Worm (Caenorhabditis elegans) whole organism, L3 larva: Measurements from ENCODE around the gene K08F9.4.
A peak's percentile ranks its signal among the peaks of the same experiment; 100 is the strongest.

Experiments
- ceh-28 ChIP-seq: fragments of 150-350 bp; optimal IDR thresholded peaks from 2 replicates; lab custom pipeline; 2014; ENCODE audit warnings: missing biosample characterization, missing genetic modification reagents, missing genetic modification characterization
- ceh-9 ChIP-seq: sonication (generic microtip); optimal IDR thresholded peaks from 2 replicates; lab custom pipeline; 2018; ENCODE audit warnings: missing biosample characterization, missing genetic modification characterization
- daf-12 ChIP-seq: fragments of 150-350 bp; optimal IDR thresholded peaks from 2 replicates; lab custom pipeline; 2014; ENCODE audit warnings: missing biosample characterization, missing genetic modification reagents, missing genetic modification characterization
- egl-5 ChIP-seq: fragments of 150-350 bp; optimal IDR thresholded peaks from 2 replicates; lab custom pipeline; 2017; ENCODE audit warnings: missing biosample characterization, missing genetic modification reagents, missing genetic modification characterization, inconsistent platforms
- elt-2 ChIP-seq: sonication (generic microtip); optimal IDR thresholded peaks from 2 replicates; lab custom pipeline; 2016; ENCODE audit warnings: missing genetic modification reagents, mild to moderate bottlenecking, missing genetic modification characterization, missing compliant biosample characterization
- fkh-10 ChIP-seq: sonication (generic microtip); optimal IDR thresholded peaks from 2 replicates; lab custom pipeline; 2017; ENCODE audit warnings: missing biosample characterization, missing genetic modification reagents, missing genetic modification characterization
- hmg-11 ChIP-seq: sonication (generic microtip); optimal IDR thresholded peaks from 2 replicates; lab custom pipeline; 2016; ENCODE audit warnings: missing genetic modification characterization, missing compliant biosample characterization
- jun-1 ChIP-seq: fragments of 150-350 bp; optimal IDR thresholded peaks from 2 replicates; lab custom pipeline; 2014; ENCODE audit warnings: missing biosample characterization, missing genetic modification reagents, missing genetic modification characterization
- lin-15B ChIP-seq: fragments of 150-350 bp; optimal IDR thresholded peaks from 2 replicates; lab custom pipeline; 2014; ENCODE audit warnings: missing biosample characterization, missing genetic modification characterization
- mml-1 ChIP-seq: fragments of 150-350 bp; sonication (generic microtip); optimal IDR thresholded peaks from 3 replicates; lab custom pipeline; 2014; ENCODE audit warnings: missing biosample characterization, missing genetic modification characterization
- nfya-1 ChIP-seq: sonication (generic microtip); optimal IDR thresholded peaks from 2 replicates; lab custom pipeline; 2017; ENCODE audit warnings: missing genetic modification characterization, mild to moderate bottlenecking, missing compliant biosample characterization, antibody characterized with exemption, moderate library complexity; ENCODE audit not compliant: insufficient read depth
- nhr-11 ChIP-seq: fragments of 150-350 bp; optimal IDR thresholded peaks from 2 replicates; lab custom pipeline; 2014; ENCODE audit warnings: missing biosample characterization, missing genetic modification characterization
- nhr-23 ChIP-seq: fragments of 150-350 bp; optimal IDR thresholded peaks from 2 replicates; lab custom pipeline; 2014; ENCODE audit warnings: missing biosample characterization, missing genetic modification reagents, missing genetic modification characterization
- nhr-77 ChIP-seq: fragments of 150-350 bp; optimal IDR thresholded peaks from 2 replicates; lab custom pipeline; 2014; ENCODE audit warnings: missing biosample characterization, missing genetic modification characterization
- pha-4 ChIP-seq: fragments of 150-350 bp; optimal IDR thresholded peaks from 2 replicates; lab custom pipeline; 2014; ENCODE audit warnings: missing biosample characterization, missing genetic modification reagents, missing genetic modification characterization
- pqm-1 ChIP-seq: fragments of 150-350 bp; optimal IDR thresholded peaks from 2 replicates; lab custom pipeline; 2017; ENCODE audit warnings: missing biosample characterization, missing genetic modification characterization, inconsistent platforms
- sea-2 ChIP-seq: fragments of 150-350 bp; sonication (generic microtip); optimal IDR thresholded peaks from 4 replicates; lab custom pipeline; 2014; ENCODE audit warnings: missing biosample characterization, missing genetic modification reagents, missing genetic modification characterization
- snpc-4 ChIP-seq: fragments of 150-350 bp; optimal IDR thresholded peaks from 2 replicates; lab custom pipeline; 2014; ENCODE audit warnings: missing biosample characterization, missing genetic modification characterization
- unc-39 ChIP-seq: sonication (generic microtip); optimal IDR thresholded peaks from 4 replicates; lab custom pipeline; 2017; ENCODE audit warnings: missing biosample characterization, missing genetic modification characterization
- zag-1 ChIP-seq: fragments of 150-350 bp; optimal IDR thresholded peaks from 2 replicates; lab custom pipeline; 2014; ENCODE audit warnings: missing biosample characterization, missing genetic modification characterization
- ztf-11 ChIP-seq: fragments of 150-350 bp; optimal IDR thresholded peaks from 2 replicates; lab custom pipeline; 2014; ENCODE audit warnings: missing biosample characterization, missing genetic modification characterization
- ztf-4 ChIP-seq: fragments of 150-350 bp; optimal IDR thresholded peaks from 2 replicates; lab custom pipeline; 2014; ENCODE audit warnings: missing biosample characterization, missing genetic modification characterization

K08F9.4 gene

ce11 chrV:15191971-15192370 lies 48.2 kb downstream of the K08F9.4 start:
- TF ChIP-seq ceh-28 (tag; lab: Kevin White, UChicago) (no peak), zag-1 (no peak), sea-2 (GFP tag; lab: Kevin White, UChicago) (no peak), elt-2 (tag; lab: Kevin White, UChicago) (no peak), lin-15B (no peak), pha-4 (tag; lab: Kevin White, UChicago) (no peak)
- TF ChIP-seq, all 47 proteins: peak for 0

- TF ChIP-seq pha-4 (tag; lab: Kevin White, UChicago) (peak; percentile 44), elt-2 (tag; lab: Kevin White, UChicago) (peak; percentile 82), sea-2 (GFP tag; lab: Kevin White, UChicago) (no peak), jun-1 (tag; lab: Kevin White, UChicago) (peak; percentile 47), ztf-4 (tag; lab: Kevin White, UChicago) (no peak), ztf-11 (tag; lab: Kevin White, UChicago) (no peak), pqm-1 (tag; lab: Kevin White, UChicago) (peak; percentile 78)
Measured at ce11 chrV:15192377-15192776, 48.6 kb downstream of the K08F9.4 start, which contains the start of gene plc-2. Gene plc-2 (plus strand): TSS chrV:15192572.

- no peak for TF ChIP-seq nhr-77 (tag; lab: Kevin White, UChicago)
- no peak for TF ChIP-seq nhr-23 (tag; lab: Kevin White, UChicago)
- TF ChIP-seq ceh-9 (tag; lab: Kevin White, UChicago), result no peak
- no peak for TF ChIP-seq ceh-28 (tag; lab: Kevin White, UChicago)
- no peak for TF ChIP-seq daf-12 (tag; lab: Kevin White, UChicago)
- TF ChIP-seq hmg-11 (tag; lab: Kevin White, UChicago), result no peak
- no peak for TF ChIP-seq nhr-11
- no peak for TF ChIP-seq mml-1 (tag; lab: Kevin White, UChicago)
- TF ChIP-seq egl-5 (tag; lab: Kevin White, UChicago), result no peak
- no peak for TF ChIP-seq unc-39 (tag; lab: Kevin White, UChicago)
- no peak for TF ChIP-seq fkh-10 (GFP tag; lab: Kevin White, UChicago)
- no peak for TF ChIP-seq nfya-1 (tag; lab: Kevin White, UChicago)
- TF ChIP-seq zag-1, result no peak
- TF ChIP-seq elt-2 (tag; lab: Kevin White, UChicago), result no peak
- TF ChIP-seq snpc-4 (tag; lab: Kevin White, UChicago), result no peak
- TF ChIP-seq, all 47 proteins: peak for 0
Measured at ce11 chrV:15193909-15194308, 50.1 kb downstream of the K08F9.4 start, which contains the start of gene Y75B12B.13. Gene Y75B12B.13 (minus strand): TSS chrV:15194009.
